Worm (Caenorhabditis elegans): ENCODE data around the gene gas-1.

DNA sequence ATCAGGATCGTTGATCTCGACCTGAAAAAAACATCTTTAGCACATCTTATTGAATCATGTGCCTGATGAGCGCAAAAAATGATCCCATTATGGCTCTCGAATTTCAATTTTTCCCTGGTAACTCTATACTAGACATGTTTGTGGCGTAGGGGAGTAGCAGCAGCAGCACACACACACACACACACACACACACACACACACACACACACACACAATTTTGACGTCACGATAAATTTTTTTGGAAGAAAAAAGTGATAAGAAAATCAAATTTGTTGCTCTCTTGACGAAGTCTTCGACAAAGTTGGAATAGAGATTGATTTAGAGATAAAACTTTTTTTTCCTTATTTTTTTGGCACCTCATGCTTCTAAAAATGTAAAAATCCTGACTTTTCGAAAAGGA lies 39.4 kb upstream of the gas-1 start:
- TF ChIP-seq C06A6.2 (GFP tag; conservative IDR thresholded peaks at IDR 0.05) (no peak), let-607 (tag; optimal IDR thresholded peaks at IDR 0.05) (no peak), dpff-1 (tag; optimal IDR thresholded peaks at IDR 0.05) (no peak), ztf-25 (GFP tag; IDR thresholded peaks at IDR 0.05) (no peak), lin-35 (GFP tag; optimal IDR thresholded peaks at IDR 0.05) (no peak), Y53F4B.3 (GFP tag; IDR thresholded peaks at IDR 0.05) (no peak), D2030.7 (GFP tag; IDR thresholded peaks at IDR 0.05) (no peak), pbrm-1 (GFP tag; IDR thresholded peaks at IDR 0.05) (no peak)
